Worm (Caenorhabditis elegans) whole organism, L2 larva: ENCODE results near the gene C24G6.8.

Experiments
- ama-1 ChIP-seq: fragments of 150-350 bp; optimal IDR thresholded peaks from 2 replicates; lab custom pipeline; 2018; ENCODE audit warnings: inconsistent platforms
- elt-3 ChIP-seq: sonication (generic microtip); optimal IDR thresholded peaks from 2 replicates; lab custom pipeline; 2017; ENCODE audit warnings: missing biosample characterization, missing genetic modification characterization
- fos-1 ChIP-seq: fragments of 150-350 bp; optimal IDR thresholded peaks from 2 replicates; lab custom pipeline; 2014; ENCODE audit warnings: missing biosample characterization, missing genetic modification characterization
- lin-39 ChIP-seq: fragments of 150-350 bp; optimal IDR thresholded peaks from 2 replicates; lab custom pipeline; 2014; ENCODE audit warnings: missing biosample characterization, missing genetic modification reagents, missing genetic modification characterization
- nhr-10 ChIP-seq: sonication (generic microtip); optimal IDR thresholded peaks from 2 replicates; lab custom pipeline; 2017; ENCODE audit warnings: missing biosample characterization, missing genetic modification characterization
- nhr-25 ChIP-seq: fragments of 150-350 bp; sonication (generic microtip); optimal IDR thresholded peaks from 3 replicates; lab custom pipeline; 2014; ENCODE audit warnings: missing biosample characterization, missing genetic modification characterization
- nhr-77 ChIP-seq: fragments of 150-350 bp; optimal IDR thresholded peaks from 2 replicates; lab custom pipeline; 2014; ENCODE audit warnings: missing biosample characterization, missing genetic modification characterization
- snpc-4 ChIP-seq: fragments of 150-350 bp; optimal IDR thresholded peaks from 2 replicates; lab custom pipeline; 2014; ENCODE audit warnings: missing biosample characterization, missing genetic modification characterization
- unc-55 ChIP-seq: fragments of 150-350 bp; sonication (generic microtip); optimal IDR thresholded peaks from 3 replicates; lab custom pipeline; 2014; ENCODE audit warnings: missing biosample characterization, missing genetic modification reagents, missing genetic modification characterization
- zag-1 ChIP-seq: fragments of 150-350 bp; optimal IDR thresholded peaks from 2 replicates; lab custom pipeline; 2014; ENCODE audit warnings: missing biosample characterization, missing genetic modification characterization
- ztf-11 ChIP-seq: sonication (generic microtip); optimal IDR thresholded peaks from 2 replicates; lab custom pipeline; 2017; ENCODE audit warnings: missing biosample characterization, missing genetic modification characterization

- TF ChIP-seq snpc-4 (tag; lab: Kevin White, UChicago) = no peak
- TF ChIP-seq nhr-77 (tag; lab: Kevin White, UChicago) = no peak
- TF ChIP-seq ztf-11 (tag; lab: Kevin White, UChicago) = no peak
- no peak for TF ChIP-seq elt-3 (tag; lab: Kevin White, UChicago)
- TF ChIP-seq zag-1 (tag; lab: Kevin White, UChicago) = no peak
- no peak for TF ChIP-seq unc-55 (GFP tag; lab: Kevin White, UChicago)
- peak; percentile 10 for TF ChIP-seq fos-1 (tag; lab: Kevin White, UChicago)
- no peak for TF ChIP-seq nhr-25 (tag; lab: Kevin White, UChicago)
- TF ChIP-seq lin-39 (tag; lab: Kevin White, UChicago) = no peak
- no peak for TF ChIP-seq ama-1
- no peak for TF ChIP-seq nhr-10
These were observed 24.0 kb downstream of the C24G6.8 start for ce11 chrV:5511720-5512119.
